Worm (Caenorhabditis elegans) whole organism, late embryonic: Measurements from ENCODE around the gene pinn-1.

ENCODE experiments used
- F13H6.1 ChIP-seq: sonication (generic microtip); optimal IDR thresholded peaks from 2 replicates; lab custom pipeline; 2016; ENCODE audit warnings: missing genetic modification characterization, missing compliant biosample characterization
- K02D7.2 ChIP-seq: sonication (generic microtip); optimal IDR thresholded peaks from 2 replicates; lab custom pipeline; 2017; ENCODE audit warnings: mild to moderate bottlenecking, missing genetic modification characterization, missing compliant biosample characterization
- K09A11.1 ChIP-seq: sonication (generic microtip); optimal IDR thresholded peaks from 2 replicates; lab custom pipeline; 2017; ENCODE audit warnings: antibody characterized with exemption, mild to moderate bottlenecking, missing genetic modification characterization, missing compliant biosample characterization; ENCODE audit not compliant: insufficient read depth
- Y22D7AL.16 ChIP-seq: sonication (generic microtip); optimal IDR thresholded peaks from 2 replicates; lab custom pipeline; 2016; ENCODE audit warnings: missing genetic modification characterization, missing compliant biosample characterization
- ceh-2 ChIP-seq: sonication (generic microtip); optimal IDR thresholded peaks from 2 replicates; lab custom pipeline; 2016; ENCODE audit warnings: missing genotype, missing genetic modification characterization, missing compliant biosample characterization
- ceh-22 ChIP-seq: sonication (generic microtip); optimal IDR thresholded peaks from 2 replicates; lab custom pipeline; 2017; ENCODE audit warnings: missing biosample characterization, missing genetic modification characterization
- ceh-24 ChIP-seq: sonication (generic microtip); optimal IDR thresholded peaks from 2 replicates; lab custom pipeline; 2016; ENCODE audit warnings: mild to moderate bottlenecking, missing genetic modification characterization, missing compliant biosample characterization
- ceh-30 ChIP-seq: fragments of 150-350 bp; optimal IDR thresholded peaks from 2 replicates; lab custom pipeline; 2014; ENCODE audit warnings: missing biosample characterization, missing genetic modification characterization
- ceh-31 ChIP-seq: sonication (generic microtip); optimal IDR thresholded peaks from 2 replicates; lab custom pipeline; 2016; ENCODE audit warnings: missing genetic modification characterization, missing compliant biosample characterization
- ceh-34 ChIP-seq: sonication (generic microtip); optimal IDR thresholded peaks from 2 replicates; lab custom pipeline; 2016; ENCODE audit warnings: mild to moderate bottlenecking, missing genetic modification characterization, missing compliant biosample characterization
- ceh-48 ChIP-seq: sonication (generic microtip); optimal IDR thresholded peaks from 2 replicates; lab custom pipeline; 2016; ENCODE audit warnings: missing genetic modification characterization, inconsistent platforms, missing compliant biosample characterization
- ceh-6 ChIP-seq: fragments of 200-800 bp; sonication (Bioruptor generic); optimal IDR thresholded peaks from 2 replicates; lab custom pipeline; 2018; ENCODE audit warnings: mild to moderate bottlenecking, missing genetic modification characterization, missing compliant biosample characterization
- che-1 ChIP-seq: sonication (generic microtip); optimal IDR thresholded peaks from 2 replicates; lab custom pipeline; 2016; ENCODE audit warnings: mild to moderate bottlenecking, missing genetic modification characterization, missing compliant biosample characterization
- dmd-4 ChIP-seq: sonication (generic microtip); optimal IDR thresholded peaks from 2 replicates; lab custom pipeline; 2016; ENCODE audit warnings: borderline replicate concordance, missing genetic modification characterization, missing compliant biosample characterization
- elt-4 ChIP-seq: sonication (generic microtip); optimal IDR thresholded peaks from 2 replicates; lab custom pipeline; 2016; ENCODE audit warnings: missing genetic modification characterization, missing compliant biosample characterization
- ets-4 ChIP-seq: sonication (generic microtip); optimal IDR thresholded peaks from 2 replicates; lab custom pipeline; 2016; ENCODE audit warnings: missing genetic modification characterization, missing compliant biosample characterization
- gmeb-2 ChIP-seq: sonication (generic microtip); optimal IDR thresholded peaks from 2 replicates; lab custom pipeline; 2016; ENCODE audit warnings: missing genetic modification characterization, inconsistent platforms, missing compliant biosample characterization
- hlh-13 ChIP-seq: fragments of 200-800 bp; sonication (Bioruptor generic); optimal IDR thresholded peaks from 2 replicates; lab custom pipeline; 2018; ENCODE audit warnings: mild to moderate bottlenecking, missing genetic modification characterization, missing compliant biosample characterization
- hlh-15 ChIP-seq: sonication (generic microtip); optimal IDR thresholded peaks from 2 replicates; lab custom pipeline; 2016; ENCODE audit warnings: missing genetic modification characterization, missing compliant biosample characterization
- hlh-6 ChIP-seq: sonication (generic microtip); optimal IDR thresholded peaks from 2 replicates; lab custom pipeline; 2016; ENCODE audit warnings: missing genotype, missing genetic modification characterization, missing compliant biosample characterization
- hlh-8 ChIP-seq: sonication (generic microtip); optimal IDR thresholded peaks from 2 replicates; lab custom pipeline; 2016; ENCODE audit warnings: missing genotype, missing genetic modification characterization, missing compliant biosample characterization
- lim-6 ChIP-seq: sonication (generic microtip); optimal IDR thresholded peaks from 2 replicates; lab custom pipeline; 2016; ENCODE audit warnings: missing genetic modification characterization, missing compliant biosample characterization
- nfya-1 ChIP-seq: sonication (generic microtip); optimal IDR thresholded peaks from 2 replicates; lab custom pipeline; 2017; ENCODE audit warnings: missing genetic modification characterization, mild to moderate bottlenecking, missing compliant biosample characterization, antibody characterized with exemption, moderate library complexity
- nhr-232 ChIP-seq: sonication (generic microtip); optimal IDR thresholded peaks from 2 replicates; lab custom pipeline; 2016; ENCODE audit warnings: missing genetic modification characterization, missing compliant biosample characterization
- npax-4 ChIP-seq: sonication (generic microtip); optimal IDR thresholded peaks from 2 replicates; lab custom pipeline; 2016; ENCODE audit warnings: missing genetic modification characterization, missing compliant biosample characterization
- odd-2 ChIP-seq: sonication (generic microtip); optimal IDR thresholded peaks from 2 replicates; lab custom pipeline; 2017; ENCODE audit warnings: antibody characterized with exemption, mild to moderate bottlenecking, missing genetic modification characterization, missing compliant biosample characterization
- pag-3 ChIP-seq: sonication (generic microtip); optimal IDR thresholded peaks from 2 replicates; lab custom pipeline; 2016; ENCODE audit warnings: missing compliant biosample characterization, missing genetic modification characterization, borderline replicate concordance
- pax-1 ChIP-seq: fragments of 150-350 bp; optimal IDR thresholded peaks from 2 replicates; lab custom pipeline; 2014; ENCODE audit warnings: missing biosample characterization, missing genetic modification characterization
- pha-2 ChIP-seq: sonication (generic microtip); optimal IDR thresholded peaks from 2 replicates; lab custom pipeline; 2017; ENCODE audit warnings: mild to moderate bottlenecking, missing genetic modification characterization, missing compliant biosample characterization
- pha-4 ChIP-seq: fragments of 150-350 bp; optimal IDR thresholded peaks from 2 replicates; lab custom pipeline; 2018; ENCODE audit warnings: missing biosample characterization, missing genetic modification reagents, missing genetic modification characterization
- sox-4 ChIP-seq: sonication (generic microtip); optimal IDR thresholded peaks from 2 replicates; lab custom pipeline; 2017; ENCODE audit warnings: mild to moderate bottlenecking, missing genetic modification characterization, inconsistent platforms, missing compliant biosample characterization
- syd-9 ChIP-seq: sonication (generic microtip); optimal IDR thresholded peaks from 2 replicates; lab custom pipeline; 2016; ENCODE audit warnings: mild to moderate bottlenecking, missing genetic modification characterization, moderate library complexity, missing compliant biosample characterization
- unc-3 ChIP-seq, 2 experiments: fragments of 200-800 bp in 1 of 2; sonication (Bioruptor generic) in 1 of 2; sonication (generic microtip) in 1 of 2; conservative IDR thresholded peaks in 1 of 2; optimal IDR thresholded peaks in 1 of 2; 2 replicates each; pipeline versions ENCODE4 v1.3.6 to Lab custom; 2016 to 2022; ENCODE audit warnings: missing compliant biosample characterization in 2 of 2, missing genetic modification characterization in 2 of 2, missing genetic modification reagents in 1 of 2
- unc-55 ChIP-seq: sonication (generic microtip); optimal IDR thresholded peaks from 2 replicates; lab custom pipeline; 2017; ENCODE audit warnings: missing biosample characterization, missing genetic modification reagents, missing genetic modification characterization
- ztf-16 ChIP-seq: sonication (generic microtip); optimal IDR thresholded peaks from 2 replicates; lab custom pipeline; 2017; ENCODE audit warnings: missing genetic modification characterization, missing compliant biosample characterization

The pinn-1 gene

DNA sequence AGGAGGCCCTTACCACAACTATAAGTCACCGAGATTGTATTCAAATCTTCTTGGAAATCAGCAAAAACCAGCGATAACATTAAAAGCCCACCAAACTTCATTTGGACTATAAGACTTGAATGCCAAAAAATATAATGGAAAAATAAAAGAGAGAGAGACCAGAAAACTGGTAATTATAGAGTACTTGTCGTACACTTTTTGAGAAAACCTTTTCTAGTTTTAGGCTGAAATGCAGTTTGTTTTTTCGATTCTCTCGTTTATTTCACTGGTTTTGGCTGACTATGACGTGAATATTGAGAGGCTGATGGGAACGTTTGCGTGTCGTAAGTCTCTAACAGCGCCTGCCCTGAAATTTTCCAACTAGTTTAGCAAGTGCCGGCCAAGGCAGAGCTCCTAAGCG is 41.7 kb upstream of the pinn-1 start, which contains the start of the genes irld-64 and irld-63:
Gene irld-64, minus strand, starts transcription at position 101 of the 400 bp plus-strand sequence.
Gene irld-63, plus strand, starts transcription at position 230 of the 400 bp plus-strand sequence.
- TF ChIP-seq che-1 (no peak), ceh-48 (tag; lab: Kevin White, UChicago) (no peak), Y22D7AL.16 (tag; lab: Kevin White, UChicago) (no peak), sox-4 (tag; lab: Kevin White, UChicago) (no peak), hlh-13 (GFP tag; lab: Kevin White, UChicago) (no peak)

DNA sequence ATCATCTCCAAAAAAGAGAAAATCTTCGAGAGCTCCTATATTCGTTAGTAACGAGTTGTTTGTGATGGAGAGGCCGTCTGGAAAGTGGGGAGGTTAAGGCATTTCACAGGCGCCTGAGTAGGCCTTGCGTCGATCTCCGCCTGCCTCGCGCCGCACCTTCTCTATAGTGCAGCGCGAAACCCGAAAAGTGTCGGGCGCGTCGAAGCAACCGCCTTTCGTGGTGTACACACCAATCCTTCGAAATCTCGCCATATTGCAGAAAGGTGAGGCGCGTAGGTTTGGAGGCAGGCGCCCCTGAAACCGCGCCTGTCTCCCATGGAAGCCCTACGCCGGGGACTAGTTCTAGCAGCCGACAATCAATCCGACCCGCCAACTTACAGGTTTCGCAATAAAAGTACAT is 41.0 kb upstream of the pinn-1 start:
- TF ChIP-seq pag-3 (no peak), lim-6 (tag; lab: Kevin White, UChicago) (no peak), F13H6.1 (tag; lab: Kevin White, UChicago) (no peak), dmd-4 (tag; lab: Kevin White, UChicago) (no peak), nfya-1 (tag; lab: Kevin White, UChicago) (no peak), nhr-232 (tag; lab: Kevin White, UChicago) (no peak), odd-2 (no peak), pha-2 (tag; lab: Kevin White, UChicago) (no peak)

ce11 chrII:2927533-2927932 is 38.7 kb upstream of the pinn-1 start, which contains the start of the genes ZK355.3 and ZK355.8:
Gene ZK355.3, minus strand, starts transcription at chrII:2927633.
Gene ZK355.8, plus strand, starts transcription at chrII:2927804.
- no peak for TF ChIP-seq ceh-30 (tag; lab: Kevin White, UChicago)
- no peak for TF ChIP-seq ceh-34 (tag; lab: Kevin White, UChicago)
- no peak for TF ChIP-seq pag-3
- no peak for TF ChIP-seq ztf-16 (tag; lab: Kevin White, UChicago)
- TF ChIP-seq npax-4 (tag; lab: Kevin White, UChicago) = no peak
- TF ChIP-seq ceh-6 = no peak
- no peak for TF ChIP-seq pha-4 (tag; lab: Kevin White, UChicago)
- no peak for TF ChIP-seq dmd-4 (tag; lab: Kevin White, UChicago)
- no peak for TF ChIP-seq Y22D7AL.16 (tag; lab: Kevin White, UChicago)
- TF ChIP-seq K02D7.2 = no peak
- no peak for TF ChIP-seq gmeb-2 (tag; lab: Kevin White, UChicago)
- no peak for TF ChIP-seq lim-6 (tag; lab: Kevin White, UChicago)
- TF ChIP-seq syd-9 (tag; lab: Kevin White, UChicago) = no peak
- TF ChIP-seq, all 69 proteins: peak for 0

DNA sequence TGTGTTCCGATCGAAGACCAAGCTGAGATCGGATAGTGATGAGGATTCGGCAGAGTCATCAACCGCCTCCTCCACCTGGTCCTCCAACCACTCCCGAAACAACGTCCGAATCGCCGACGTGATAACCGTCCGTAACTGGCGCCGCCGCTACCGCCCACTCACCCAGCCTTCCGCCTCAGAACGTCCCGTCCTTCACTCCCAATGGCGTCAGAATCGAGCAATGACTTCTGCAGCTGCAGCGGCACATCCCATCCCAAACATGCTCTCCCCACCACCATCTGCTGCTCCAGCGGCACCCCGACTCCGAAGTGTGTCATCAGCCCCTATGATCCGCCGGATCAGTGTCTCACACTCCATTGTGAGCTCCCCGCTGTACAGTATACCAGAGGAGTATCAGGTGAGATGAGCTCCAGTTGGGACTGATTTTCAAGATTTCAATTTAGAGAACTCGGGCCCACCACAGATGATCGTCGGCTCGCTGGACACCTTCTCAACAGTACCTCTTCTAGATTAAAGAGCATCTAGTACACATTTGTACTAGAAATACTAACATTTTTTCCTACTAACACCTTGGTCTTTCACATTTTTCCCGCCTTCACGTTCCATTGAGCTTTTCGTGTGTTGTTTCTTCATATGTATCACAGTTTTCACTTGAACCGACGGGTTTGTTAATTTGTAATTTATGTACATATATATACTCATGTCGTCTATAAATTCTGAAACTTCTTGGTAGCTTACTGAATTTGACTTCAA is 37.2 kb upstream of the pinn-1 start:
- TF ChIP-seq hlh-15 (tag; lab: Kevin White, UChicago) = no peak
- no peak for TF ChIP-seq hlh-8
- TF ChIP-seq K09A11.1 (tag; lab: Kevin White, UChicago) = no peak
- TF ChIP-seq elt-4 (tag; lab: Kevin White, UChicago) = no peak
- no peak for TF ChIP-seq ceh-24
- TF ChIP-seq npax-4 (tag; lab: Kevin White, UChicago) = no peak
- TF ChIP-seq K02D7.2 = no peak
- no peak for TF ChIP-seq nhr-232 (tag; lab: Kevin White, UChicago)
- TF ChIP-seq ceh-22 = no peak
- no peak for TF ChIP-seq ztf-16 (tag; lab: Kevin White, UChicago)
- no peak for TF ChIP-seq unc-3 (GFP tag; conservative IDR thresholded peaks at IDR 0.05; lab: Robert Waterston, UW)
- no peak for TF ChIP-seq unc-3 (tag; optimal IDR thresholded peaks at IDR 0.05; lab: Kevin White, UChicago)
- no peak for TF ChIP-seq pax-1 (tag; lab: Kevin White, UChicago)
- no peak for TF ChIP-seq unc-55 (GFP tag; lab: Kevin White, UChicago)
- no peak for TF ChIP-seq dmd-4 (tag; lab: Kevin White, UChicago)
- no peak for TF ChIP-seq syd-9 (tag; lab: Kevin White, UChicago)

- TF ChIP-seq ets-4 (tag; lab: Kevin White, UChicago) (no peak), hlh-6 (no peak), ceh-2 (tag; lab: Kevin White, UChicago) (no peak), elt-4 (tag; lab: Kevin White, UChicago) (no peak), ceh-24 (no peak), ztf-16 (tag; lab: Kevin White, UChicago) (no peak), nfya-1 (tag; lab: Kevin White, UChicago) (no peak), ceh-31 (tag; lab: Kevin White, UChicago) (no peak), unc-55 (GFP tag; lab: Kevin White, UChicago) (no peak), K02D7.2 (no peak)
Measured at ce11 chrII:2925032-2925431, 36.2 kb upstream of the pinn-1 start.
